1 worm cellular context compared by ENCODE assay signal in the genomic region with DNA sequence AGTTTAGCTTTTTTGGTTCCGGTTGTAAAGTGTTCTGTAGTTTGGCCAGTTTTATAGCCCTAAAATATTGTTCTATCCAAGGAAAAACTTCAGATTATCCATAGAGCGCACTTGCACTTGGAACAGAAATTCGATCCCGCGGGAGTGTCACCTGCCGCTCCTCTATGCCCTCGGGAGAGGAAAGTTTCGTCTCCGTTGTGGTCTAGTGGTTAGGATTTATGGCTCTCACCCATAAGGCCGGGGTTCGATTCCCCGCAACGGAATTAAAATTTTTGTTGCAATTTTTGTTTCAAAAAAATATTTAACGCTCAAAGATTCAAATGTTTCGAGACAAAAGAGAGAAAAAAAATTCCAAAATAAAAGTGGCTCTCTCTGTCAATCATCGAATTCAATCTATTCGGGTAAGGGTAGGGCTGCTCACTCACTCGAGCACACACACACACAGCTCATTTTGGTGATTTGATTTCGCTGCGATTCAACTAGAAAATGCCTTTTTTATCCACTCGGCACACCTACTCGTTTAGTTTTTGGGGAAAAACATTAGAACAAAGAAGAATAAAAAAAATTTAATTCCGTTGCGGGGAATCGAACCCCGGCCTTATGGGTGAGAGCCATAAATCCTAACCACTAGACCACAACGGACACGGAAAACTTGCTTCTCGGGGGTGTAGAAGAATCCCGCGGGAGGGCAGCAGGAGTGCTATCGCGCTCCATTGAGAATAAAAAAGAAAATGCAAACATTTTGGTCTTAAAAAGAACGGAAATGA.
TF ChIP-seq lines count a peak whose summit lies in the region.

No protein-coding gene starts in this region.

TF ChIP-seq in whole organism, L1 larva, 84 proteins besides CTCF, POLR2A, EP300 and RAD21 (continued from another document):
- TF ChIP-seq ces-1 (GFP tag; optimal IDR thresholded peaks at IDR 0.05; lab: Kevin White, UChicago) (no peak), ceh-88 (GFP tag; IDR thresholded peaks at IDR 0.05; lab: Robert Waterston, UW) (no peak), unc-30 (tag; optimal IDR thresholded peaks at IDR 0.05; lab: Kevin White, UChicago) (no peak), isw-1 (GFP tag; IDR thresholded peaks at IDR 0.05; lab: Robert Waterston, UW) (no peak), ceh-8 (GFP tag; optimal IDR thresholded peaks at IDR 0.05; lab: Kevin White, UChicago) (no peak), tbx-2 (tag; optimal IDR thresholded peaks at IDR 0.05; lab: Kevin White, UChicago) (no peak)
